Fruit fly (Drosophila melanogaster) whole organism, adult: ENCODE results near the gene Set2.

Experiments used
- CG11617 ChIP-seq: fragments of 200-800 bp; sonication (Bioruptor generic); optimal IDR thresholded peaks from 2 replicates; lab custom pipeline; 2017; ENCODE audit warnings: mild to moderate bottlenecking, missing biosample characterization, missing genetic modification reagents, missing genetic modification characterization
- CG5204 ChIP-seq: fragments of 200-800 bp; sonication (Bioruptor generic); optimal IDR thresholded peaks from 2 replicates; lab custom pipeline; 2016; ENCODE audit warnings: missing biosample characterization, missing genetic modification characterization
- CG7045 ChIP-seq: fragments of 200-800 bp; sonication (Bioruptor generic); optimal IDR thresholded peaks from 2 replicates; lab custom pipeline; 2017; ENCODE audit warnings: missing biosample characterization, mild to moderate bottlenecking, missing genetic modification characterization
- CG7101 ChIP-seq: fragments of 200-800 bp; sonication (Bioruptor generic); optimal IDR thresholded peaks from 2 replicates; lab custom pipeline; 2018; ENCODE audit warnings: missing biosample characterization, mild to moderate bottlenecking, missing genetic modification characterization, moderate library complexity
- Crg-1 ChIP-seq: fragments of 200-800 bp; sonication (Bioruptor generic); optimal IDR thresholded peaks from 2 replicates; lab custom pipeline; 2016; ENCODE audit warnings: missing biosample characterization, missing genetic modification characterization
- Hr96 ChIP-seq: fragments of 200-800 bp; sonication (Bioruptor generic); optimal IDR thresholded peaks from 2 replicates; lab custom pipeline; 2016; ENCODE audit warnings: missing biosample characterization, missing genetic modification characterization
- Mnt ChIP-seq: fragments of 200-800 bp; sonication (Bioruptor generic); optimal IDR thresholded peaks from 2 replicates; lab custom pipeline; 2016; ENCODE audit warnings: missing biosample characterization, mild to moderate bottlenecking, missing genetic modification characterization
- cnc ChIP-seq, 2 experiments: fragments of >200 bp; optimal IDR thresholded peaks; 2 replicates each; lab custom pipeline; 2017
- kay ChIP-seq: fragments of 200-800 bp; sonication (Bioruptor generic); peaks from one replicate; lab custom pipeline; 2016; ENCODE audit warnings: missing biosample characterization, missing genetic modification characterization, borderline replicate concordance

dm6 chrX:13421059-13421458, 8.0 kb downstream of the Set2 start:
- no peak for TF ChIP-seq Crg-1 (GFP tag; lab: Kevin White, UChicago)
- no peak for TF ChIP-seq kay (GFP tag; lab: Kevin White, UChicago)
- TF ChIP-seq CG7045 (GFP tag; lab: Kevin White, UChicago): no peak
- TF ChIP-seq CG5204: no peak
- TF ChIP-seq Mnt (GFP tag; lab: Kevin White, UChicago): no peak
- no peak for TF ChIP-seq CG11617 (GFP tag; lab: Kevin White, UChicago)
- TF ChIP-seq CG7101 (tag; lab: Kevin White, UChicago): no peak
- TF ChIP-seq Hr96 (GFP tag; lab: Kevin White, UChicago): no peak
- TF ChIP-seq cnc (optimal IDR thresholded peaks at IDR 0.05; lab: Kevin White, UChicago): no peak
